Fruit fly (Drosophila melanogaster) whole organism, embryonic: Measurements from ENCODE around the gene Mf.

Source experiments
- Aef1 ChIP-seq: fragments of 200-800 bp; sonication (Bioruptor generic); IDR thresholded peaks from 3 replicates; pipeline ENCODE4 v1.3.6; 2022; ENCODE audit warnings: missing biosample characterization, missing genetic modification characterization
- Antp ChIP-seq: fragments of 200-800 bp; sonication (Bioruptor generic); optimal IDR thresholded peaks from 3 replicates; lab custom pipeline; 2016; ENCODE audit warnings: missing biosample characterization, missing genetic modification characterization
- CG14441 ChIP-seq: fragments of 200-800 bp; sonication (Bioruptor generic); IDR thresholded peaks from 2 replicates; pipeline ENCODE4 v1.3.6; 2022; ENCODE audit warnings: missing biosample characterization, missing genetic modification characterization
- CG14860 ChIP-seq: fragments of 200-800 bp; sonication (Bioruptor generic); IDR thresholded peaks from 3 replicates; pipeline ENCODE4 v1.3.6; 2022; ENCODE audit warnings: missing biosample characterization, missing genetic modification characterization; ENCODE audit not compliant: partially characterized antibody
- CG15073 ChIP-seq: fragments of 200-800 bp; sonication (Bioruptor generic); optimal IDR thresholded peaks from 2 replicates; lab custom pipeline; 2016; ENCODE audit warnings: missing biosample characterization, missing genetic modification characterization
- CG17361 ChIP-seq: fragments of 200-800 bp; sonication (Bioruptor generic); IDR thresholded peaks from 3 replicates; pipeline ENCODE4 v1.3.6; 2022; ENCODE audit warnings: missing biosample characterization, missing genetic modification characterization
- CG17829 ChIP-seq: fragments of 200-800 bp; optimal IDR thresholded peaks from 2 replicates; lab custom pipeline; 2019; ENCODE audit warnings: missing biosample characterization, mild to moderate bottlenecking, missing genetic modification characterization, moderate library complexity
- CG18476 ChIP-seq: fragments of 200-800 bp; sonication (Bioruptor generic); optimal IDR thresholded peaks from 2 replicates; lab custom pipeline; 2016; ENCODE audit warnings: missing biosample characterization, mild to moderate bottlenecking, missing genetic modification characterization
- CG3281 ChIP-seq: fragments of 200-800 bp; sonication (Bioruptor generic); optimal IDR thresholded peaks from 3 replicates; lab custom pipeline; 2017; ENCODE audit warnings: missing biosample characterization, mild to moderate bottlenecking, missing genetic modification characterization
- CG33213 ChIP-seq: fragments of 200-800 bp; sonication (Bioruptor generic); optimal IDR thresholded peaks from 3 replicates; lab custom pipeline; 2016; ENCODE audit warnings: missing biosample characterization, missing genetic modification characterization
- CG34376 ChIP-seq: fragments of 200-800 bp; sonication (Bioruptor generic); optimal IDR thresholded peaks from 2 replicates; lab custom pipeline; 2018; ENCODE audit warnings: missing biosample characterization, mild to moderate bottlenecking, missing genetic modification characterization
- CG34422 ChIP-seq: fragments of 200-800 bp; sonication (Bioruptor generic); IDR thresholded peaks from 3 replicates; pipeline ENCODE4 v1.3.6; 2022; ENCODE audit warnings: missing biosample characterization, missing genetic modification characterization
- CG4360 ChIP-seq: fragments of 200-800 bp; sonication (Bioruptor generic); IDR thresholded peaks from 2 replicates; pipeline ENCODE4 v1.3.6; 2022; ENCODE audit warnings: missing biosample characterization, missing genetic modification characterization
- CG6791 ChIP-seq: fragments of 200-800 bp; sonication (Bioruptor generic); IDR thresholded peaks from 3 replicates; pipeline ENCODE4 v1.3.6; 2022; ENCODE audit warnings: missing biosample characterization, missing genetic modification characterization; ENCODE audit not compliant: partially characterized antibody
- CG7271 ChIP-seq: fragments of 200-800 bp; sonication (Bioruptor generic); optimal IDR thresholded peaks from 2 replicates; lab custom pipeline; 2018; ENCODE audit warnings: missing biosample characterization, mild to moderate bottlenecking, missing genetic modification characterization, moderate library complexity
- CG8924 ChIP-seq: fragments of 200-800 bp; optimal IDR thresholded peaks from 3 replicates; lab custom pipeline; 2019; ENCODE audit warnings: missing biosample characterization, mild to moderate bottlenecking, missing genetic modification characterization, moderate library complexity
- CG9727 ChIP-seq: fragments of 200-800 bp; sonication (Bioruptor generic); optimal IDR thresholded peaks from 3 replicates; lab custom pipeline; 2017; ENCODE audit warnings: missing biosample characterization, mild to moderate bottlenecking, missing genetic modification characterization
- D ChIP-seq, 2 experiments: fragments of 200-800 bp in 1 of 2; fragments of >200 bp in 1 of 2; sonication (Bioruptor generic) in 1 of 2; optimal IDR thresholded peaks; 2 replicates in 1 of 2; 3 replicates in 1 of 2; lab custom pipeline; 2017; ENCODE audit warnings: mild to moderate bottlenecking in 1 of 2, missing biosample characterization in 1 of 2, missing genetic modification characterization in 1 of 2, missing genetic modification reagents in 1 of 2
- Dll ChIP-seq: fragments of 200-800 bp; sonication (Bioruptor generic); IDR thresholded peaks from 4 replicates; pipeline ENCODE4 v1.3.6; 2022; ENCODE audit warnings: missing biosample characterization, missing genetic modification characterization; ENCODE audit not compliant: partially characterized antibody
- Ets97D ChIP-seq: fragments of 200-800 bp; sonication (Bioruptor generic); optimal IDR thresholded peaks from 3 replicates; lab custom pipeline; 2016; ENCODE audit warnings: missing biosample characterization, missing genetic modification characterization
- Hand ChIP-seq: fragments of 200-800 bp; sonication (Bioruptor generic); optimal IDR thresholded peaks from 2 replicates; lab custom pipeline; 2017; ENCODE audit warnings: mild to moderate bottlenecking, missing biosample characterization, missing genetic modification reagents, missing genetic modification characterization
- Jarid2 ChIP-seq: fragments of 200-800 bp; sonication (Bioruptor generic); optimal IDR thresholded peaks from 3 replicates; lab custom pipeline; 2017; ENCODE audit warnings: mild to moderate bottlenecking, missing biosample characterization, missing genetic modification reagents, missing genetic modification characterization
- Kr ChIP-seq: fragments of 200-800 bp; sonication (Bioruptor generic); optimal IDR thresholded peaks from 2 replicates; lab custom pipeline; 2017; ENCODE audit warnings: missing biosample characterization, mild to moderate bottlenecking, missing genetic modification characterization
- Med ChIP-seq: fragments of 200-800 bp; sonication (Bioruptor generic); peaks from one replicate; lab custom pipeline; 2016; ENCODE audit warnings: missing biosample characterization, missing genetic modification characterization, mild to moderate bottlenecking, inconsistent platforms, moderate library complexity
- Myb ChIP-seq: fragments of 200-800 bp; sonication (Bioruptor generic); optimal IDR thresholded peaks from 2 replicates; lab custom pipeline; 2016; ENCODE audit warnings: missing biosample characterization, missing genetic modification characterization
- Oli ChIP-seq: fragments of 200-800 bp; sonication (Bioruptor generic); optimal IDR thresholded peaks from 2 replicates; lab custom pipeline; 2018; ENCODE audit warnings: missing biosample characterization, mild to moderate bottlenecking, missing genetic modification characterization, moderate library complexity
- Sox100B ChIP-seq: fragments of 200-800 bp; sonication (Bioruptor generic); optimal IDR thresholded peaks from 3 replicates; lab custom pipeline; 2018; ENCODE audit warnings: missing biosample characterization, mild to moderate bottlenecking, missing genetic modification characterization
- bbx ChIP-seq: fragments of 200-800 bp; sonication (Bioruptor generic); IDR thresholded peaks from 2 replicates; pipeline ENCODE4 v1.3.6; 2022; ENCODE audit warnings: missing biosample characterization, missing genetic modification characterization; ENCODE audit not compliant: partially characterized antibody
- bsh ChIP-seq, 2 experiments: fragments of 200-800 bp; sonication (Bioruptor generic); optimal IDR thresholded peaks; 2 replicates each; lab custom pipeline; 2017 to 2018; ENCODE audit warnings: mild to moderate bottlenecking in 2 of 2, missing biosample characterization in 2 of 2, missing genetic modification characterization in 2 of 2, moderate library complexity in 1 of 2
- danr ChIP-seq: fragments of 200-800 bp; sonication (Bioruptor generic); IDR thresholded peaks from 2 replicates; pipeline ENCODE4 v1.3.6; 2022; ENCODE audit warnings: missing biosample characterization, missing genetic modification characterization
- dati ChIP-seq: fragments of 200-800 bp; sonication (Bioruptor generic); IDR thresholded peaks from 2 replicates; pipeline ENCODE4 v1.3.6; 2022; ENCODE audit warnings: missing biosample characterization, missing genetic modification characterization
- dimm ChIP-seq: fragments of 200-800 bp; sonication (Bioruptor generic); IDR thresholded peaks from 2 replicates; pipeline ENCODE4 v1.3.6; 2022; ENCODE audit warnings: missing biosample characterization, missing genetic modification characterization
- ewg ChIP-seq: fragments of 200-800 bp; sonication (Bioruptor generic); optimal IDR thresholded peaks from 3 replicates; lab custom pipeline; 2017; ENCODE audit warnings: mild to moderate bottlenecking, missing biosample characterization, missing genetic modification reagents, missing genetic modification characterization
- fd102C ChIP-seq: fragments of 200-800 bp; sonication (Bioruptor generic); optimal IDR thresholded peaks from 2 replicates; lab custom pipeline; 2018; ENCODE audit warnings: missing biosample characterization, mild to moderate bottlenecking, missing genetic modification characterization, moderate library complexity
- ftz-f1 ChIP-seq: fragments of 200-800 bp; sonication (Bioruptor generic); optimal IDR thresholded peaks from 2 replicates; lab custom pipeline; 2016; ENCODE audit warnings: missing biosample characterization, missing genetic modification characterization
- gcm2 ChIP-seq: fragments of 200-800 bp; sonication (Bioruptor generic); optimal IDR thresholded peaks from 2 replicates; lab custom pipeline; 2016; ENCODE audit warnings: missing biosample characterization, missing genetic modification characterization
- grn ChIP-seq: fragments of 200-800 bp; sonication (Bioruptor generic); optimal IDR thresholded peaks from 3 replicates; lab custom pipeline; 2017; ENCODE audit warnings: missing biosample characterization, missing genetic modification characterization
- hkb ChIP-seq, 2 experiments: fragments of 200-800 bp in 1 of 2; fragments of >200 bp in 1 of 2; sonication (Bioruptor generic) in 1 of 2; IDR thresholded peaks in 1 of 2; optimal IDR thresholded peaks in 1 of 2; 2 replicates each; pipeline versions ENCODE4 v1.3.6 to Lab custom; 2017 to 2022; ENCODE audit warnings: missing biosample characterization in 1 of 2, missing genetic modification characterization in 1 of 2
- klu ChIP-seq: fragments of 200-800 bp; sonication (Bioruptor generic); IDR thresholded peaks from 2 replicates; pipeline ENCODE4 v1.3.6; 2022; ENCODE audit warnings: missing biosample characterization, missing genetic modification characterization
- lbe ChIP-seq: fragments of 200-800 bp; sonication (Bioruptor generic); optimal IDR thresholded peaks from 2 replicates; lab custom pipeline; 2016; ENCODE audit warnings: missing biosample characterization, mild to moderate bottlenecking, missing genetic modification characterization
- lilli ChIP-seq: fragments of 200-800 bp; sonication (Bioruptor generic); optimal IDR thresholded peaks from 3 replicates; lab custom pipeline; 2016; ENCODE audit warnings: missing biosample characterization, missing genetic modification characterization
- row ChIP-seq: fragments of 200-800 bp; sonication (Bioruptor generic); IDR thresholded peaks from 3 replicates; pipeline ENCODE4 v1.3.6; 2022; ENCODE audit warnings: missing biosample characterization, missing genetic modification characterization
- sr ChIP-seq: fragments of 200-800 bp; sonication (Bioruptor generic); IDR thresholded peaks from 3 replicates; pipeline ENCODE4 v1.3.6; 2022; ENCODE audit warnings: missing biosample characterization, missing genetic modification characterization
- ssp ChIP-seq: fragments of 200-800 bp; sonication (Bioruptor generic); IDR thresholded peaks from 2 replicates; pipeline ENCODE4 v1.3.6; 2022; ENCODE audit warnings: missing biosample characterization, missing genetic modification characterization
- trem ChIP-seq: fragments of 200-800 bp; optimal IDR thresholded peaks from 3 replicates; lab custom pipeline; 2019; ENCODE audit warnings: missing biosample characterization, mild to moderate bottlenecking, missing genetic modification characterization, moderate library complexity
- ttk ChIP-seq: fragments of 200-800 bp; sonication (Bioruptor generic); IDR thresholded peaks from 2 replicates; pipeline ENCODE4 v2.1.2; 2022; ENCODE audit warnings: missing biosample characterization, missing genetic modification characterization
- tup ChIP-seq: fragments of 200-800 bp; sonication (Bioruptor generic); optimal IDR thresholded peaks from 2 replicates; lab custom pipeline; 2016; ENCODE audit warnings: missing biosample characterization, mild to moderate bottlenecking, missing genetic modification characterization, moderate library complexity

The Mf gene

DNA sequence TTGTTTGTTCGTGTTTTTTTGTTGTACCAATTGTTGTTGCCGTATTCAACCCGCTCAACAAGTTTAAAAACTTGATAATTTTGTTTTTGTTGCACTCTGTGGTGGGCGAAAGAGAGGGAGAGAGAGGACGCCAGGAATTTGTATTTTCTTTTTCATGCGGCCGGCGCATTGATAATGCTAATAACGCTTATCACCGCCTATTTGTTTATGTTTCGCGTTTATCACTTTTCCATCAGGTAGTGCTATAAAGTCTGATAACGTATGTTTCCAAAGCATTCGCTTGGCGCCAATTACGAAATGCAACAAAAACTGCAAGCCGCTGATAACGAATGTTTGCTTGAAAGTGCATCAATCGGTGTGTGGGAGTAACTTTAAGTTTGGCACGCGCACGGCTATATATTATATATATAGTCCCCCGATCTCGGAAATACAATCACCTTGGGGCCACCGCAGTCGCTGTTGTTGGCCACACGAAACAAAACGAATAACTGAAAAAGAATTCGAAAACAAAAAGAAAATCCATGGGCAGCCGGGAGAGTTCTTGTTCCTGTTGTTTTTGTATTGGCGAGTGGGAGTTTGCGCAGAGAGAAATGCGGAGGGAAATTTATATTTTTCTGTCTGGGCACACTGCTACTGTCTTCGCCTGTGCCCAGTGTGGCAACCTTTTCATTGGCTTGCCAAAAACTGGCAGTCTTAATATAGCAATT lies 34.1 kb downstream of the Mf start, which contains the start of gene Glys (continued):
- TF ChIP-seq CG7271 (peak; percentile 1), Hand (GFP tag; lab: Kevin White, UChicago) (peak; percentile 20), CG8924 (tag; lab: Kevin White, UChicago) (peak; percentile 3), CG34422 (peak; percentile 69; the same call in 2 of the 3 replicates), Jarid2 (GFP tag; lab: Kevin White, UChicago) (peak; percentile 72), ftz-f1 (GFP tag; lab: Kevin White, UChicago) (peak; percentile 50), CG6791 (0 out of 3 replicates have a peak, but pooled peaks have one; percentile 39), CG3281 (GFP tag; lab: Kevin White, UChicago) (peak; percentile 20), dati (no peak), Ets97D (GFP tag; lab: Kevin White, UChicago) (peak; percentile 58), danr (GFP tag; lab: Robert Waterston, UW) (no peak), klu (peak; percentile 39; the same call in 1 of the 2 replicates), Med (peak; percentile 58), hkb (optimal IDR thresholded peaks at IDR 0.05; lab: Kevin White, UChicago) (no peak), hkb (GFP tag; IDR thresholded peaks at IDR 0.05; lab: Robert Waterston, UW) (peak; percentile 11; the same call in 1 of the 2 replicates), CG18476 (GFP tag; lab: Kevin White, UChicago) (no peak), CG14860 (GFP tag; lab: Robert Waterston, UW) (0 out of 3 replicates have a peak, but pooled peaks have one; percentile 40), sr (GFP tag; lab: Robert Waterston, UW) (peak; percentile 68; the same call in 2 of the 3 replicates), CG9727 (GFP tag; lab: Kevin White, UChicago) (peak; percentile 2), CG4360 (peak; percentile 98), ssp (GFP tag; lab: Robert Waterston, UW) (no peak), Dll (GFP tag; lab: Robert Waterston, UW) (0 out of 4 replicates have a peak, but pooled peaks have one; percentile 15), bsh (GFP tag; optimal IDR thresholded peaks at IDR 0.05; lab: Kevin White, UChicago) (peak in 1 of 2 experiments; percentile 78), Myb (GFP tag; lab: Kevin White, UChicago) (peak; percentile 27), ewg (peak; percentile 99), Oli (tag; lab: Kevin White, UChicago) (no peak), bbx (0 out of 2 replicates have a peak, but pooled peaks have one; percentile 22), lilli (GFP tag; lab: Kevin White, UChicago) (peak; percentile 20), row (0 out of 3 replicates have a peak, but pooled peaks have one; percentile 29), grn (GFP tag; lab: Kevin White, UChicago) (peak; percentile 92), dimm (GFP tag; lab: Robert Waterston, UW) (no peak), CG34376 (GFP tag; lab: Kevin White, UChicago) (peak; percentile 32), Sox100B (GFP tag; lab: Kevin White, UChicago) (peak; percentile 13), Aef1 (peak; percentile 51; the same call in 2 of the 3 replicates), fd102C (GFP tag; lab: Kevin White, UChicago) (peak; percentile 7), CG17829 (no peak), Antp (no peak), lbe (GFP tag; lab: Kevin White, UChicago) (peak; percentile 49), CG15073 (GFP tag; lab: Kevin White, UChicago) (no peak), tup (GFP tag; lab: Kevin White, UChicago) (no peak), CG17361 (0 out of 3 replicates have a peak, but pooled peaks have one; percentile 26), D (optimal IDR thresholded peaks at IDR 0.05; lab: Kevin White, UChicago) (no peak), D (GFP tag; optimal IDR thresholded peaks at IDR 0.05; lab: Kevin White, UChicago) (peak; percentile 15), gcm2 (GFP tag; lab: Kevin White, UChicago) (no peak), trem (peak; percentile 28), CG33213 (peak; percentile 52), ttk (no peak), Kr (GFP tag; lab: Kevin White, UChicago) (peak; percentile 19), CG14441 (GFP tag; lab: Robert Waterston, UW) (0 out of 2 replicates have a peak, but pooled peaks have one; percentile 13)
